Worm (Caenorhabditis elegans) whole organism, young adult: Measurements from ENCODE around the gene chil-3.

Experiments used
- B0336.3 ChIP-seq: fragments of 200-800 bp; sonication (Bioruptor generic); IDR thresholded peaks from 2 replicates; pipeline ENCODE4 v1.3.6; 2022; ENCODE audit warnings: missing genetic modification characterization, missing compliant biosample characterization
- F23B12.7 ChIP-seq: sonication (generic microtip); optimal IDR thresholded peaks from 2 replicates; lab custom pipeline; 2017; ENCODE audit warnings: missing genetic modification characterization, mild to moderate bottlenecking, missing compliant biosample characterization, antibody characterized with exemption, moderate library complexity; ENCODE audit not compliant: insufficient read depth
- F33H1.4 ChIP-seq: fragments of 200-800 bp; sonication (Bioruptor generic); IDR thresholded peaks from 2 replicates; pipeline ENCODE4 v1.3.6; 2022; ENCODE audit warnings: missing genetic modification reagents, missing genetic modification characterization, missing compliant biosample characterization
- T07F8.4 ChIP-seq: sonication (generic microtip); optimal IDR thresholded peaks from 2 replicates; lab custom pipeline; 2016; ENCODE audit warnings: mild to moderate bottlenecking, missing genetic modification characterization, moderate library complexity, missing compliant biosample characterization
- T26A5.8 ChIP-seq: sonication (generic microtip); optimal IDR thresholded peaks from 2 replicates; lab custom pipeline; 2016; ENCODE audit warnings: missing genetic modification characterization, missing compliant biosample characterization
- Y53G8AR.9 ChIP-seq: fragments of 200-800 bp; sonication (Bioruptor generic); conservative IDR thresholded peaks from 2 replicates; pipeline ENCODE4 v1.3.6; 2022; ENCODE audit warnings: missing genetic modification reagents, missing genetic modification characterization, missing compliant biosample characterization
- Y56A3A.18 ChIP-seq: fragments of 200-800 bp; sonication (Bioruptor generic); IDR thresholded peaks from 2 replicates; pipeline ENCODE4 v1.3.6; 2022; ENCODE audit warnings: missing genetic modification reagents, missing genetic modification characterization, missing compliant biosample characterization
- Y79H2A.3 ChIP-seq: fragments of 200-800 bp; sonication (Bioruptor generic); conservative IDR thresholded peaks from 2 replicates; pipeline ENCODE4 v1.3.6; 2022; ENCODE audit warnings: missing genetic modification reagents, missing genetic modification characterization, missing compliant biosample characterization
- aptf-3 ChIP-seq: fragments of 200-800 bp; sonication (Bioruptor generic); IDR thresholded peaks from 2 replicates; pipeline ENCODE4 v1.3.6; 2022; ENCODE audit warnings: missing genetic modification characterization, missing compliant biosample characterization
- atf-7 ChIP-seq: sonication (generic microtip); optimal IDR thresholded peaks from 2 replicates; lab custom pipeline; 2017; ENCODE audit warnings: mild to moderate bottlenecking, missing genetic modification characterization, missing compliant biosample characterization
- cebp-1 ChIP-seq, 2 experiments: fragments of 200-800 bp in 1 of 2; sonication (Bioruptor generic) in 1 of 2; sonication (generic microtip) in 1 of 2; IDR thresholded peaks in 1 of 2; optimal IDR thresholded peaks in 1 of 2; 2 replicates each; pipeline versions ENCODE4 v1.3.6 to Lab custom; 2017 to 2022; ENCODE audit warnings: missing compliant biosample characterization in 2 of 2, missing genetic modification characterization in 2 of 2, mild to moderate bottlenecking in 1 of 2, missing genetic modification reagents in 1 of 2, moderate library complexity in 1 of 2
- cebp-2 ChIP-seq: fragments of 200-800 bp; sonication (Bioruptor generic); IDR thresholded peaks from 2 replicates; pipeline ENCODE4 v1.3.6; 2022; ENCODE audit warnings: missing genetic modification characterization, missing compliant biosample characterization
- chd-7 ChIP-seq: sonication (generic microtip); optimal IDR thresholded peaks from 2 replicates; lab custom pipeline; 2016; ENCODE audit warnings: mild to moderate bottlenecking, missing genetic modification characterization, moderate library complexity, missing compliant biosample characterization
- die-1 ChIP-seq: sonication (generic microtip); optimal IDR thresholded peaks from 2 replicates; lab custom pipeline; 2016; ENCODE audit warnings: missing genotype, mild to moderate bottlenecking, missing genetic modification characterization, missing compliant biosample characterization
- dpl-1 ChIP-seq: fragments of 150-350 bp; optimal IDR thresholded peaks from 2 replicates; lab custom pipeline; 2014; ENCODE audit warnings: missing biosample characterization, missing genetic modification reagents, missing genetic modification characterization
- egl-18 ChIP-seq: fragments of 200-800 bp; sonication (Bioruptor generic); IDR thresholded peaks from 2 replicates; pipeline ENCODE4 v1.3.6; 2022; ENCODE audit warnings: missing genetic modification reagents, missing genetic modification characterization, missing compliant biosample characterization
- egrh-3 ChIP-seq: fragments of 200-800 bp; sonication (Bioruptor generic); IDR thresholded peaks from 2 replicates; pipeline ENCODE4 v1.3.6; 2022; ENCODE audit warnings: missing genetic modification reagents, missing genetic modification characterization, missing compliant biosample characterization
- ekl-4 ChIP-seq: fragments of 200-800 bp; sonication (Bioruptor generic); IDR thresholded peaks from 2 replicates; pipeline ENCODE4 v1.3.6; 2022; ENCODE audit warnings: missing genetic modification reagents, missing genetic modification characterization, missing compliant biosample characterization
- gei-17 ChIP-seq: fragments of 200-800 bp; sonication (Bioruptor generic); optimal IDR thresholded peaks from 2 replicates; lab custom pipeline; 2018; ENCODE audit warnings: mild to moderate bottlenecking, missing genetic modification characterization, missing compliant biosample characterization
- him-1 ChIP-seq: sonication (generic microtip); optimal IDR thresholded peaks from 2 replicates; lab custom pipeline; 2016; ENCODE audit warnings: missing genotype, missing genetic modification reagents, missing genetic modification characterization, missing compliant biosample characterization
- hlh-26 ChIP-seq: fragments of 200-800 bp; sonication (Bioruptor generic); conservative IDR thresholded peaks from 2 replicates; pipeline ENCODE4 v1.3.6; 2022; ENCODE audit warnings: missing genetic modification reagents, missing genetic modification characterization, missing compliant biosample characterization
- hmg-1.2 ChIP-seq: fragments of 200-800 bp; sonication (Bioruptor generic); IDR thresholded peaks from 2 replicates; pipeline ENCODE4 v1.3.6; 2022; ENCODE audit warnings: missing genetic modification reagents, missing genetic modification characterization, missing compliant biosample characterization
- hmg-20 ChIP-seq: fragments of 200-800 bp; sonication (Bioruptor generic); IDR thresholded peaks from 2 replicates; pipeline ENCODE4 v1.3.6; 2022; ENCODE audit warnings: missing genetic modification reagents, missing genetic modification characterization, missing compliant biosample characterization
- hrde-1 ChIP-seq: sonication (generic microtip); optimal IDR thresholded peaks from 2 replicates; lab custom pipeline; 2016; ENCODE audit warnings: missing genetic modification characterization, mild to moderate bottlenecking, missing compliant biosample characterization, moderate library complexity, missing genotype, missing genetic modification reagents, borderline replicate concordance
- let-607 ChIP-seq, 2 experiments: fragments of 200-800 bp in 1 of 2; sonication (Bioruptor generic) in 1 of 2; sonication (generic microtip) in 1 of 2; optimal IDR thresholded peaks; 2 replicates each; lab custom pipeline; 2016 to 2018; ENCODE audit warnings: mild to moderate bottlenecking in 2 of 2, missing compliant biosample characterization in 2 of 2, missing genetic modification characterization in 2 of 2, moderate library complexity in 2 of 2, missing genotype in 1 of 2
- madf-10 ChIP-seq: sonication (generic microtip); optimal IDR thresholded peaks from 2 replicates; lab custom pipeline; 2016; ENCODE audit warnings: mild to moderate bottlenecking, missing genetic modification characterization, missing compliant biosample characterization
- madf-3 ChIP-seq: fragments of 200-800 bp; sonication (Bioruptor generic); IDR thresholded peaks from 2 replicates; pipeline ENCODE4 v1.3.6; 2022; ENCODE audit warnings: missing genetic modification reagents, missing genetic modification characterization, missing compliant biosample characterization
- madf-6 ChIP-seq: fragments of 200-800 bp; sonication (Bioruptor generic); IDR thresholded peaks from 2 replicates; pipeline ENCODE4 v1.3.6; 2022; ENCODE audit warnings: missing genetic modification reagents, missing genetic modification characterization, missing compliant biosample characterization
- madf-8 ChIP-seq: fragments of 200-800 bp; sonication (Bioruptor generic); conservative IDR thresholded peaks from 2 replicates; pipeline ENCODE4 v1.3.6; 2022; ENCODE audit warnings: missing genetic modification reagents, missing genetic modification characterization, missing compliant biosample characterization
- mcd-1 ChIP-seq: fragments of 200-800 bp; sonication (Bioruptor generic); IDR thresholded peaks from 2 replicates; pipeline ENCODE4 v1.3.6; 2022; ENCODE audit warnings: missing genetic modification reagents, missing genetic modification characterization, missing compliant biosample characterization
- nfyb-1 ChIP-seq: fragments of 200-800 bp; sonication (Bioruptor generic); IDR thresholded peaks from 2 replicates; pipeline ENCODE4 v1.3.6; 2022; ENCODE audit warnings: missing genetic modification reagents, missing genetic modification characterization, missing compliant biosample characterization
- nhr-120 ChIP-seq: fragments of 200-800 bp; sonication (Bioruptor generic); IDR thresholded peaks from 2 replicates; pipeline ENCODE4 v1.3.6; 2022; ENCODE audit warnings: missing genetic modification characterization, missing compliant biosample characterization
- nhr-179 ChIP-seq: sonication (generic microtip); optimal IDR thresholded peaks from 2 replicates; lab custom pipeline; 2016; ENCODE audit warnings: mild to moderate bottlenecking, missing genetic modification characterization, missing compliant biosample characterization
- rec-8 ChIP-seq, 2 experiments: sonication (generic microtip); optimal IDR thresholded peaks; 2 replicates each; lab custom pipeline; 2016; ENCODE audit warnings: mild to moderate bottlenecking in 2 of 2, missing genetic modification characterization in 2 of 2, missing genetic modification reagents in 2 of 2, missing genotype in 2 of 2, missing biosample characterization in 1 of 2, missing compliant biosample characterization in 1 of 2, moderate library complexity in 1 of 2
- repo-1 ChIP-seq: sonication (generic microtip); optimal IDR thresholded peaks from 2 replicates; lab custom pipeline; 2017; ENCODE audit warnings: mild to moderate bottlenecking, missing genetic modification characterization, missing compliant biosample characterization
- sea-2 ChIP-seq: fragments of 200-800 bp; sonication (Bioruptor generic); IDR thresholded peaks from 2 replicates; pipeline ENCODE4 v1.3.6; 2022; ENCODE audit warnings: missing genetic modification characterization, missing compliant biosample characterization
- snpc-1.1 ChIP-seq: sonication (generic microtip); optimal IDR thresholded peaks from 2 replicates; lab custom pipeline; 2017; ENCODE audit warnings: missing genetic modification characterization, mild to moderate bottlenecking, missing compliant biosample characterization, antibody characterized with exemption, moderate library complexity, missing genotype, missing genetic modification reagents; ENCODE audit not compliant: insufficient read depth
- tbp1 ChIP-seq: fragments of 200-800 bp; sonication (Bioruptor generic); optimal IDR thresholded peaks from 2 replicates; lab custom pipeline; 2018; ENCODE audit warnings: mild to moderate bottlenecking, missing genetic modification characterization, missing compliant biosample characterization
- tlf-1 ChIP-seq: fragments of 200-800 bp; sonication (Bioruptor generic); optimal IDR thresholded peaks from 2 replicates; lab custom pipeline; 2018; ENCODE audit warnings: mild to moderate bottlenecking, missing genetic modification characterization, missing compliant biosample characterization
- unc-130 ChIP-seq: sonication (generic microtip); optimal IDR thresholded peaks from 2 replicates; lab custom pipeline; 2016; ENCODE audit warnings: missing genetic modification reagents, missing genetic modification characterization, missing compliant biosample characterization
- zfh-2 ChIP-seq: fragments of 200-800 bp; sonication (Bioruptor generic); conservative IDR thresholded peaks from 2 replicates; pipeline ENCODE4 v1.3.6; 2022; ENCODE audit warnings: missing genetic modification reagents, missing genetic modification characterization, missing compliant biosample characterization
- zim-3 ChIP-seq: sonication (generic microtip); optimal IDR thresholded peaks from 2 replicates; lab custom pipeline; 2017; ENCODE audit warnings: mild to moderate bottlenecking, missing genetic modification characterization, moderate library complexity, missing compliant biosample characterization
- ztf-3 ChIP-seq: fragments of 200-800 bp; sonication (Bioruptor generic); optimal IDR thresholded peaks from 2 replicates; lab custom pipeline; 2018; ENCODE audit warnings: mild to moderate bottlenecking, missing genetic modification characterization, missing compliant biosample characterization

Gene chil-3

ce11 chrII:9888549-9888948 lies 27.3 kb upstream of the chil-3 start:
- TF ChIP-seq repo-1 (tag; lab: Kevin White, UChicago) = no peak
- TF ChIP-seq mcd-1 (GFP tag; lab: Robert Waterston, UW) = no peak

ce11 chrII:9886216-9886615 lies 24.9 kb upstream of the chil-3 start, which contains the start of gene algn-8:
TSS of gene algn-8 (minus strand) at chrII:9886442.
- TF ChIP-seq tlf-1 (GFP tag; lab: Kevin White, UChicago) = peak; percentile 3
- peak; percentile 55 for TF ChIP-seq unc-130
- TF ChIP-seq hmg-1.2 (GFP tag; lab: Robert Waterston, UW) = peak; percentile 19; the same call in 1 of the 2 replicates
- no peak for TF ChIP-seq nfyb-1 (GFP tag; lab: Robert Waterston, UW)
- TF ChIP-seq zim-3 = peak; percentile 36
- 0 out of 2 replicates have a peak, but pooled peaks have one; percentile 33 for TF ChIP-seq Y56A3A.18 (GFP tag; lab: Robert Waterston, UW)
- TF ChIP-seq egl-18 = no peak
- 0 out of 2 replicates have a peak, but pooled peaks have one; percentile 12 for TF ChIP-seq madf-3 (GFP tag; lab: Robert Waterston, UW)
- TF ChIP-seq Y53G8AR.9 (GFP tag; lab: Robert Waterston, UW) = peak; percentile 71
- TF ChIP-seq madf-10 (tag; lab: Kevin White, UChicago) = peak; percentile 9
- no peak for TF ChIP-seq T07F8.4 (tag; lab: Kevin White, UChicago)
- peak; percentile 50 for TF ChIP-seq hrde-1 (tag; lab: Kevin White, UChicago)
- peak; percentile 62 for TF ChIP-seq B0336.3 (GFP tag; lab: Robert Waterston, UW)
- peak; percentile 45 for TF ChIP-seq atf-7 (tag; lab: Kevin White, UChicago)
- TF ChIP-seq chd-7 (tag; lab: Kevin White, UChicago) = peak; percentile 45
- TF ChIP-seq ekl-4 = 0 out of 2 replicates have a peak, but pooled peaks have one; percentile 24
- 0 out of 2 replicates have a peak, but pooled peaks have one; percentile 66 for TF ChIP-seq aptf-3 (GFP tag; lab: Robert Waterston, UW)
- TF ChIP-seq repo-1 (tag; lab: Kevin White, UChicago) = peak; percentile 67
- TF ChIP-seq nhr-179 (tag; lab: Kevin White, UChicago) = no peak

DNA sequence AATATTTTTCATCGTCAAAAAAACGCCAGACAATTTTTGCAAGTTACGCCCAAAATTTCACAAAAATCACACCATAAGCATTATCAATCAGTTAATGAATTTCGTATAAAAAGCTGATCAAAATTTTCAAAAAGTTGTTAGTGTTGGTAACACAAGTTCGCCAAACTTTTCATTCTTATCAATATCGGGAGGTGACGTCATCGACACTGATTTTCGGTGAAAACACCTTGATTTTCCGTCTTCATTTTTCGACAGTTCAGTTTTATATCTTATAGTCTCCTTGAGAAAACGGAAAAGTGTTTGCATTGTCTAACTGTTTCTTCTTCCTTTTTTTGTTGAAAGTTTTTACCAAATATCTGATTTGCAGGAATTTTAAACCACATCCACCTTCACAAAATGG lies 19.5 kb upstream of the chil-3 start, which contains the start of gene C08H9.15:
Gene C08H9.15, plus strand, starts transcription at position 368 of the 400 bp plus-strand sequence.
- TF ChIP-seq nhr-120 (GFP tag; lab: Robert Waterston, UW) (no peak), egrh-3 (no peak), ztf-3 (no peak), gei-17 (GFP tag; lab: Kevin White, UChicago) (no peak), dpl-1 (no peak), cebp-1 (GFP tag; IDR thresholded peaks at IDR 0.05; lab: Robert Waterston, UW) (no peak), cebp-1 (tag; optimal IDR thresholded peaks at IDR 0.05; lab: Kevin White, UChicago) (no peak), hlh-26 (GFP tag; lab: Robert Waterston, UW) (no peak), snpc-1.1 (tag; lab: Kevin White, UChicago) (no peak), rec-8 (tag; optimal IDR thresholded peaks at IDR 0.05; lab: Kevin White, UChicago) (no peak), madf-8 (GFP tag; lab: Robert Waterston, UW) (no peak), sea-2 (no peak), cebp-2 (GFP tag; lab: Robert Waterston, UW) (no peak), zfh-2 (GFP tag; lab: Robert Waterston, UW) (no peak)
- TF ChIP-seq, all 124 proteins: peak for 0

- TF ChIP-seq ztf-3 (no peak), ekl-4 (no peak), sea-2 (no peak), Y79H2A.3 (GFP tag; lab: Robert Waterston, UW) (no peak), gei-17 (GFP tag; lab: Kevin White, UChicago) (no peak), madf-6 (GFP tag; lab: Robert Waterston, UW) (no peak), hmg-20 (GFP tag; lab: Robert Waterston, UW) (no peak), tbp1 (GFP tag; lab: Kevin White, UChicago) (no peak), atf-7 (tag; lab: Kevin White, UChicago) (no peak), let-607 (tag; optimal IDR thresholded peaks at IDR 0.05; lab: Kevin White, UChicago) (no peak), T26A5.8 (no peak), die-1 (tag; lab: Kevin White, UChicago) (no peak), him-1 (tag; lab: Kevin White, UChicago) (no peak), F23B12.7 (tag; lab: Kevin White, UChicago) (no peak), F33H1.4 (GFP tag; lab: Robert Waterston, UW) (no peak)
These were observed 18.5 kb upstream of the chil-3 start for ce11 chrII:9879815-9880214.
